Fruit fly (Drosophila melanogaster) whole organism, embryonic: ENCODE data around the gene hog.

Source experiments
- ATbp ChIP-seq: fragments of 200-800 bp; sonication (Bioruptor generic); optimal IDR thresholded peaks from 2 replicates; lab custom pipeline; 2017; ENCODE audit warnings: missing biosample characterization, mild to moderate bottlenecking, missing genetic modification characterization, missing genetic modification reagents
- Blimp-1 ChIP-seq: fragments of 200-800 bp; sonication (Bioruptor generic); optimal IDR thresholded peaks from 3 replicates; lab custom pipeline; 2018; ENCODE audit warnings: missing biosample characterization, missing genetic modification characterization, mild to moderate bottlenecking, moderate library complexity, missing genetic modification reagents
- Bteb2 ChIP-seq: fragments of 200-800 bp; sonication (Bioruptor generic); optimal IDR thresholded peaks from 2 replicates; lab custom pipeline; 2016; ENCODE audit warnings: missing biosample characterization, missing genetic modification characterization
- CG10431 ChIP-seq: fragments of 200-800 bp; sonication (Bioruptor generic); optimal IDR thresholded peaks from 3 replicates; lab custom pipeline; 2018; ENCODE audit warnings: missing biosample characterization, mild to moderate bottlenecking, missing genetic modification characterization
- CG11695 ChIP-seq: fragments of 200-800 bp; sonication (Bioruptor generic); IDR thresholded peaks from 3 replicates; pipeline ENCODE4 v1.3.6; 2022; ENCODE audit warnings: missing biosample characterization, missing genetic modification characterization
- CG12071 ChIP-seq: fragments of 200-800 bp; sonication (Bioruptor generic); optimal IDR thresholded peaks from 3 replicates; lab custom pipeline; 2018; ENCODE audit warnings: missing biosample characterization, mild to moderate bottlenecking, missing genetic modification characterization
- CG12769 ChIP-seq: fragments of 200-800 bp; sonication (Bioruptor generic); optimal IDR thresholded peaks from 2 replicates; lab custom pipeline; 2019; ENCODE audit warnings: missing biosample characterization, mild to moderate bottlenecking, missing genetic modification characterization, moderate library complexity
- CG13296 ChIP-seq: fragments of 200-800 bp; sonication (Bioruptor generic); optimal IDR thresholded peaks from 3 replicates; lab custom pipeline; 2018; ENCODE audit warnings: missing biosample characterization, mild to moderate bottlenecking, missing genetic modification characterization
- CG14014 ChIP-seq: fragments of 200-800 bp; sonication (Bioruptor generic); IDR thresholded peaks from 2 replicates; pipeline ENCODE4 v1.3.6; 2022; ENCODE audit warnings: missing biosample characterization, missing genetic modification characterization
- CG15073 ChIP-seq: fragments of 200-800 bp; sonication (Bioruptor generic); optimal IDR thresholded peaks from 2 replicates; lab custom pipeline; 2016; ENCODE audit warnings: missing biosample characterization, missing genetic modification characterization
- CG15696 ChIP-seq: fragments of 200-800 bp; sonication (Bioruptor generic); optimal IDR thresholded peaks from 2 replicates; lab custom pipeline; 2019; ENCODE audit warnings: missing biosample characterization, mild to moderate bottlenecking, missing genetic modification characterization, moderate library complexity
- CG16813 ChIP-seq: fragments of 200-800 bp; sonication (Bioruptor generic); IDR thresholded peaks from 3 replicates; pipeline ENCODE4 v1.3.6; 2022; ENCODE audit warnings: missing biosample characterization, missing genetic modification characterization; ENCODE audit not compliant: partially characterized antibody
- CG18011 ChIP-seq: fragments of 200-800 bp; sonication (Bioruptor generic); optimal IDR thresholded peaks from 2 replicates; lab custom pipeline; 2017; ENCODE audit warnings: missing biosample characterization, missing genetic modification characterization, mild to moderate bottlenecking, moderate library complexity, missing genotype
- CG2202 ChIP-seq: fragments of 200-800 bp; sonication (Bioruptor generic); optimal IDR thresholded peaks from 2 replicates; lab custom pipeline; 2018; ENCODE audit warnings: missing biosample characterization, mild to moderate bottlenecking, missing genetic modification characterization
- CG30403 ChIP-seq: fragments of 200-800 bp; sonication (Bioruptor generic); optimal IDR thresholded peaks from 3 replicates; lab custom pipeline; 2016; ENCODE audit warnings: missing biosample characterization, missing genetic modification characterization
- CG4707 ChIP-seq: fragments of 200-800 bp; sonication (Bioruptor generic); optimal IDR thresholded peaks from 2 replicates; lab custom pipeline; 2018; ENCODE audit warnings: missing biosample characterization, mild to moderate bottlenecking, missing genetic modification characterization, moderate library complexity
- CG6791 ChIP-seq: fragments of 200-800 bp; sonication (Bioruptor generic); IDR thresholded peaks from 3 replicates; pipeline ENCODE4 v1.3.6; 2022; ENCODE audit warnings: missing biosample characterization, missing genetic modification characterization; ENCODE audit not compliant: partially characterized antibody
- CG7987 ChIP-seq: fragments of 200-800 bp; sonication (Bioruptor generic); optimal IDR thresholded peaks from 2 replicates; lab custom pipeline; 2018; ENCODE audit warnings: missing biosample characterization, mild to moderate bottlenecking, missing genetic modification characterization, moderate library complexity
- CG9437 ChIP-seq: fragments of 200-800 bp; sonication (Bioruptor generic); optimal IDR thresholded peaks from 2 replicates; lab custom pipeline; 2018; ENCODE audit warnings: missing biosample characterization, mild to moderate bottlenecking, missing genetic modification characterization
- Dip2 ChIP-seq: fragments of 200-800 bp; sonication (Bioruptor generic); IDR thresholded peaks from 2 replicates; pipeline ENCODE4 v1.3.6; 2022; ENCODE audit warnings: missing biosample characterization, missing genetic modification characterization
- E2f2 ChIP-seq: fragments of 200-800 bp; sonication (Bioruptor generic); IDR thresholded peaks from 2 replicates; pipeline ENCODE4 v1.3.6; 2022; ENCODE audit warnings: missing biosample characterization, missing genetic modification characterization
- Gsc ChIP-seq: fragments of 200-800 bp; sonication (Bioruptor generic); IDR thresholded peaks from 2 replicates; pipeline ENCODE4 v1.3.6; 2022; ENCODE audit warnings: missing biosample characterization, missing genetic modification characterization
- HLH3B ChIP-seq: fragments of 200-800 bp; sonication (Bioruptor generic); IDR thresholded peaks from 2 replicates; pipeline ENCODE4 v1.3.6; 2022; ENCODE audit warnings: missing biosample characterization, missing genetic modification characterization
- Hand ChIP-seq: fragments of 200-800 bp; sonication (Bioruptor generic); optimal IDR thresholded peaks from 2 replicates; lab custom pipeline; 2017; ENCODE audit warnings: mild to moderate bottlenecking, missing biosample characterization, missing genetic modification reagents, missing genetic modification characterization
- NFAT ChIP-seq: fragments of 200-800 bp; sonication (Bioruptor generic); IDR thresholded peaks from 2 replicates; pipeline ENCODE4 v1.3.6; 2022; ENCODE audit warnings: missing biosample characterization, missing genetic modification characterization
- Nf-YA ChIP-seq: fragments of 200-800 bp; sonication (Bioruptor generic); IDR thresholded peaks from 2 replicates; pipeline ENCODE4 v1.3.6; 2022; ENCODE audit warnings: missing biosample characterization, missing genetic modification characterization
- Oli ChIP-seq: fragments of 200-800 bp; sonication (Bioruptor generic); optimal IDR thresholded peaks from 2 replicates; lab custom pipeline; 2018; ENCODE audit warnings: missing biosample characterization, mild to moderate bottlenecking, missing genetic modification characterization, moderate library complexity
- Spps ChIP-seq: fragments of 200-800 bp; sonication (Bioruptor generic); optimal IDR thresholded peaks from 2 replicates; lab custom pipeline; 2018; ENCODE audit warnings: missing biosample characterization, mild to moderate bottlenecking, missing genetic modification characterization
- Ssrp ChIP-seq: fragments of 200-800 bp; sonication (Bioruptor generic); optimal IDR thresholded peaks from 2 replicates; lab custom pipeline; 2018; ENCODE audit warnings: missing biosample characterization, mild to moderate bottlenecking, missing genetic modification characterization, moderate library complexity
- ab ChIP-seq: fragments of 200-800 bp; sonication (Bioruptor generic); optimal IDR thresholded peaks from 2 replicates; lab custom pipeline; 2016; ENCODE audit warnings: missing biosample characterization, missing genetic modification characterization
- bab2 ChIP-seq: fragments of 200-800 bp; sonication (Bioruptor generic); optimal IDR thresholded peaks from 2 replicates; lab custom pipeline; 2016; ENCODE audit warnings: missing biosample characterization, missing genetic modification characterization
- emc ChIP-seq: fragments of 200-800 bp; sonication (Bioruptor generic); optimal IDR thresholded peaks from 2 replicates; lab custom pipeline; 2016; ENCODE audit warnings: missing biosample characterization, missing genetic modification characterization
- gem ChIP-seq: fragments of 200-800 bp; sonication (Bioruptor generic); optimal IDR thresholded peaks from 2 replicates; lab custom pipeline; 2019; ENCODE audit warnings: missing biosample characterization, mild to moderate bottlenecking, missing genetic modification characterization, moderate library complexity
- her ChIP-seq: fragments of 200-800 bp; sonication (Bioruptor generic); optimal IDR thresholded peaks from 2 replicates; lab custom pipeline; 2016; ENCODE audit warnings: missing biosample characterization, missing genetic modification characterization
- hkb ChIP-seq, 2 experiments: fragments of 200-800 bp in 1 of 2; fragments of >200 bp in 1 of 2; sonication (Bioruptor generic) in 1 of 2; IDR thresholded peaks in 1 of 2; optimal IDR thresholded peaks in 1 of 2; 2 replicates each; pipeline versions ENCODE4 v1.3.6 to Lab custom; 2017 to 2022; ENCODE audit warnings: missing biosample characterization in 1 of 2, missing genetic modification characterization in 1 of 2
- hth ChIP-seq: fragments of >200 bp; optimal IDR thresholded peaks from 2 replicates; lab custom pipeline; 2017; ENCODE audit warnings: inconsistent platforms
- nerfin-2 ChIP-seq: fragments of 200-800 bp; sonication (Bioruptor generic); IDR thresholded peaks from 2 replicates; pipeline ENCODE4 v1.3.6; 2022; ENCODE audit warnings: missing biosample characterization, missing genetic modification characterization; ENCODE audit not compliant: partially characterized antibody
- pan ChIP-seq, 4 experiments: fragments of >200 bp in 3 of 4; fragments of 200-800 bp in 1 of 4; sonication (Bioruptor generic) in 1 of 4; optimal IDR thresholded peaks in 3 of 4; IDR thresholded peaks in 1 of 4; 2 replicates each; pipeline versions ENCODE4 v1.3.6 to Lab custom; 2017 to 2022; ENCODE audit warnings: missing biosample characterization in 2 of 4, missing genetic modification characterization in 2 of 4, mixed read lengths in 1 of 4
- prd ChIP-seq, 3 experiments: fragments of >200 bp in 2 of 3; fragments of 200-800 bp in 1 of 3; sonication (Bioruptor generic) in 1 of 3; optimal IDR thresholded peaks in 2 of 3; IDR thresholded peaks in 1 of 3; 2 replicates in 2 of 3; 3 replicates in 1 of 3; pipeline versions ENCODE4 v1.3.6 to Lab custom; 2017 to 2022; ENCODE audit warnings: missing biosample characterization in 1 of 3, missing genetic modification characterization in 1 of 3
- rib ChIP-seq: fragments of 200-800 bp; sonication (Bioruptor generic); IDR thresholded peaks from 2 replicates; pipeline ENCODE4 v1.3.6; 2022; ENCODE audit warnings: missing biosample characterization, missing genetic modification characterization
- sc ChIP-seq, 3 experiments: fragments of >200 bp in 2 of 3; fragments of 200-800 bp in 1 of 3; sonication (Bioruptor generic) in 1 of 3; optimal IDR thresholded peaks; 2 replicates in 2 of 3; 3 replicates in 1 of 3; lab custom pipeline; 2017; ENCODE audit warnings: mild to moderate bottlenecking in 1 of 3, missing biosample characterization in 1 of 3, missing genetic modification characterization in 1 of 3, missing genetic modification reagents in 1 of 3
- scrt ChIP-seq: fragments of 200-800 bp; sonication (Bioruptor generic); optimal IDR thresholded peaks from 2 replicates; lab custom pipeline; 2018; ENCODE audit warnings: missing biosample characterization, mild to moderate bottlenecking, missing genetic modification characterization, moderate library complexity
- slp2 ChIP-seq: fragments of 200-800 bp; sonication (Bioruptor generic); optimal IDR thresholded peaks from 2 replicates; lab custom pipeline; 2016; ENCODE audit warnings: missing biosample characterization, missing genetic modification characterization
- sr ChIP-seq: fragments of 200-800 bp; sonication (Bioruptor generic); IDR thresholded peaks from 3 replicates; pipeline ENCODE4 v1.3.6; 2022; ENCODE audit warnings: missing biosample characterization, missing genetic modification characterization
- tap ChIP-seq: fragments of 200-800 bp; optimal IDR thresholded peaks from 3 replicates; lab custom pipeline; 2019; ENCODE audit warnings: missing biosample characterization, mild to moderate bottlenecking, missing genetic modification characterization, moderate library complexity
- unpg ChIP-seq: fragments of 200-800 bp; sonication (Bioruptor generic); optimal IDR thresholded peaks from 3 replicates; lab custom pipeline; 2018; ENCODE audit warnings: missing biosample characterization, mild to moderate bottlenecking, missing genetic modification characterization, moderate library complexity
- zen2 ChIP-seq: fragments of 200-800 bp; sonication (Bioruptor generic); IDR thresholded peaks from 3 replicates; pipeline ENCODE4 v1.3.6; 2022; ENCODE audit warnings: missing biosample characterization, missing genetic modification characterization; ENCODE audit not compliant: partially characterized antibody
- zfh1 ChIP-seq: fragments of 200-800 bp; sonication (Bioruptor generic); IDR thresholded peaks from 3 replicates; pipeline ENCODE4 v1.3.6; 2022; ENCODE audit warnings: missing biosample characterization, missing genetic modification characterization

hog gene

dm6 chrX:14738420-14738819 is 19.7 kb upstream of the hog start (continued):
- TF ChIP-seq Ssrp (tag; lab: Kevin White, UChicago) = peak; percentile 33
- no peak for TF ChIP-seq Dip2 (GFP tag; lab: Robert Waterston, UW)
- TF ChIP-seq NFAT = no peak
- no peak for TF ChIP-seq her (GFP tag; lab: Kevin White, UChicago)
- peak; percentile 26 for TF ChIP-seq Oli (tag; lab: Kevin White, UChicago)
- TF ChIP-seq scrt (GFP tag; lab: Kevin White, UChicago) = no peak
- 0 out of 3 replicates have a peak, but pooled peaks have one; percentile 29 for TF ChIP-seq zfh1
- no peak for TF ChIP-seq sr (GFP tag; lab: Robert Waterston, UW)
- no peak for TF ChIP-seq emc (GFP tag; lab: Kevin White, UChicago)
- peak; percentile 21 for TF ChIP-seq Blimp-1 (GFP tag; lab: Kevin White, UChicago)
- TF ChIP-seq ab (GFP tag; lab: Kevin White, UChicago) = no peak
- TF ChIP-seq Nf-YA = 0 out of 2 replicates have a peak, but pooled peaks have one; percentile 20
- TF ChIP-seq prd (optimal IDR thresholded peaks at IDR 0.05; lab: Kevin White, UChicago) = no peak
- peak; percentile 38; the same call in 1 of the 3 replicates for TF ChIP-seq prd (GFP tag; IDR thresholded peaks at IDR 0.05; lab: Robert Waterston, UW)
- no peak for TF ChIP-seq CG12769 (tag; lab: Kevin White, UChicago)
- TF ChIP-seq slp2 (GFP tag; lab: Kevin White, UChicago) = peak; percentile 16
- no peak for TF ChIP-seq CG15696 (tag; lab: Kevin White, UChicago)
- peak; percentile 23 for TF ChIP-seq unpg
- no peak for TF ChIP-seq CG2202 (tag; lab: Kevin White, UChicago)
- peak; percentile 55 for TF ChIP-seq gem (tag; lab: Kevin White, UChicago)
- no peak for TF ChIP-seq CG16813 (GFP tag; lab: Robert Waterston, UW)
- no peak for TF ChIP-seq CG12071 (GFP tag; lab: Kevin White, UChicago)
- no peak for TF ChIP-seq CG10431
- no peak for TF ChIP-seq CG14014 (GFP tag; lab: Robert Waterston, UW)
- TF ChIP-seq CG30403 (GFP tag; lab: Kevin White, UChicago) = peak; percentile 20
- TF ChIP-seq CG11695 (GFP tag; lab: Robert Waterston, UW) = no peak
- no peak for TF ChIP-seq tap (tag; lab: Kevin White, UChicago)
- TF ChIP-seq CG13296 = no peak
- TF ChIP-seq Bteb2 = no peak
- no peak for TF ChIP-seq Gsc (GFP tag; lab: Robert Waterston, UW)
- no peak for TF ChIP-seq hkb (optimal IDR thresholded peaks at IDR 0.05; lab: Kevin White, UChicago)
- no peak for TF ChIP-seq hkb (GFP tag; IDR thresholded peaks at IDR 0.05; lab: Robert Waterston, UW)
- TF ChIP-seq ATbp (GFP tag; lab: Kevin White, UChicago) = no peak
- no peak for TF ChIP-seq E2f2 (GFP tag; lab: Robert Waterston, UW)
- TF ChIP-seq sc (optimal IDR thresholded peaks at IDR 0.05; lab: Kevin White, UChicago) = no peak
- no peak for TF ChIP-seq sc (GFP tag; optimal IDR thresholded peaks at IDR 0.05; lab: Kevin White, UChicago)
- no peak for TF ChIP-seq hth (lab: Kevin White, UChicago)
- no peak for TF ChIP-seq Spps (tag; lab: Kevin White, UChicago)
- no peak for TF ChIP-seq CG9437 (GFP tag; lab: Kevin White, UChicago)
- no peak for TF ChIP-seq CG15073 (GFP tag; lab: Kevin White, UChicago)
- TF ChIP-seq bab2 = no peak
- TF ChIP-seq CG4707 = no peak
- no peak for TF ChIP-seq nerfin-2 (GFP tag; lab: Robert Waterston, UW)
- TF ChIP-seq CG7987 = no peak
- peak; percentile 34; the same call in 1 of the 2 replicates for TF ChIP-seq HLH3B (GFP tag; lab: Robert Waterston, UW)
- no peak for TF ChIP-seq pan (optimal IDR thresholded peaks at IDR 0.05; lab: Kevin White, UChicago)
- peak in 1 of 2 experiments; percentile 18 for TF ChIP-seq pan (GFP tag; optimal IDR thresholded peaks at IDR 0.05 in 1 of 2, IDR thresholded peaks at IDR 0.05 in 1 of 2)
- no peak for TF ChIP-seq rib
- no peak for TF ChIP-seq zen2 (GFP tag; lab: Robert Waterston, UW)
- TF ChIP-seq CG6791 (GFP tag; lab: Robert Waterston, UW) = no peak
- TF ChIP-seq Hand = no peak
- TF ChIP-seq CG18011 (GFP tag; lab: Kevin White, UChicago) = no peak
